In genomic region chr3R:8517752-8518185, dm6 we compare ENCODE assay signal across 1 fruit fly cellular context.
TF ChIP-seq lines count a peak whose summit lies in the region.

Gene CG11737, plus strand, starts transcription at chr3R:8517868.

TF ChIP-seq in whole organism, embryonic, 481 proteins besides CTCF, POLR2A, EP300 and RAD21 (continued from another document and continues in another):
- TF ChIP-seq Mes4 (GFP tag; optimal IDR thresholded peaks at IDR 0.05; lab: Kevin White, UChicago) (no peak), zfh2 (GFP tag; optimal IDR thresholded peaks at IDR 0.05; lab: Kevin White, UChicago) (no peak), scrt (GFP tag; optimal IDR thresholded peaks at IDR 0.05; lab: Kevin White, UChicago) (peak; percentile 69), Dek (tag; optimal IDR thresholded peaks at IDR 0.05; lab: Kevin White, UChicago) (no peak), fd102C (GFP tag; optimal IDR thresholded peaks at IDR 0.05; lab: Kevin White, UChicago) (no peak), run (tag; optimal IDR thresholded peaks at IDR 0.05; lab: Kevin White, UChicago) (no peak), CG8388 (GFP tag; optimal IDR thresholded peaks at IDR 0.05; lab: Kevin White, UChicago) (no peak), dpn (GFP tag; optimal IDR thresholded peaks at IDR 0.05; lab: Kevin White, UChicago) (no peak), CG8089 (GFP tag; optimal IDR thresholded peaks at IDR 0.05; lab: Kevin White, UChicago) (no peak), CkIIα-i1 (GFP tag; IDR thresholded peaks at IDR 0.05; lab: Robert Waterston, UW) (no peak), Atf-2 (GFP tag; optimal IDR thresholded peaks at IDR 0.05; lab: Kevin White, UChicago) (no peak), CG10543 (GFP tag; optimal IDR thresholded peaks at IDR 0.05; lab: Kevin White, UChicago) (peak; percentile 18), CG17385 (GFP tag; optimal IDR thresholded peaks at IDR 0.05; lab: Kevin White, UChicago) (no peak), CG34422 (GFP tag; IDR thresholded peaks at IDR 0.05; lab: Robert Waterston, UW) (peak; percentile 56; the same call in 1 of the 3 replicates), CG11247 (GFP tag; IDR thresholded peaks at IDR 0.05; lab: Robert Waterston, UW) (no peak), ac (GFP tag; optimal IDR thresholded peaks at IDR 0.05; lab: Kevin White, UChicago) (no peak), tio (GFP tag; optimal IDR thresholded peaks at IDR 0.05; lab: Kevin White, UChicago) (no peak), Rfx (GFP tag; IDR thresholded peaks at IDR 0.05; lab: Robert Waterston, UW) (peak; percentile 41; the same call in 1 of the 2 replicates), Sox100B (GFP tag; optimal IDR thresholded peaks at IDR 0.05; lab: Kevin White, UChicago) (no peak), danr (GFP tag; IDR thresholded peaks at IDR 0.05; lab: Robert Waterston, UW) (no peak), CG15073 (GFP tag; optimal IDR thresholded peaks at IDR 0.05; lab: Kevin White, UChicago) (no peak), Sin3A (optimal IDR thresholded peaks at IDR 0.05; lab: Kevin White, UChicago) (peak; percentile 36), knrl (GFP tag; IDR thresholded peaks at IDR 0.05; lab: Robert Waterston, UW; ENCODE audit: partially characterized antibody) (peak; percentile 46), CG2120 (GFP tag; optimal IDR thresholded peaks at IDR 0.05; lab: Kevin White, UChicago) (peak; percentile 20), bbx (GFP tag; IDR thresholded peaks at IDR 0.05; lab: Robert Waterston, UW; ENCODE audit: partially characterized antibody) (peak; percentile 73), PHDP (tag; optimal IDR thresholded peaks at IDR 0.05; lab: Kevin White, UChicago) (no peak), nom (GFP tag; optimal IDR thresholded peaks at IDR 0.05; lab: Kevin White, UChicago) (no peak), mirr (GFP tag; optimal IDR thresholded peaks at IDR 0.05; lab: Kevin White, UChicago) (no peak), nerfin-2 (GFP tag; IDR thresholded peaks at IDR 0.05; lab: Robert Waterston, UW; ENCODE audit: partially characterized antibody) (peak; percentile 66; the same call in 1 of the 2 replicates), Hand (GFP tag; optimal IDR thresholded peaks at IDR 0.05; lab: Kevin White, UChicago) (no peak), gfzf (GFP tag; optimal IDR thresholded peaks at IDR 0.05; lab: Kevin White, UChicago) (no peak), zen (tag; optimal IDR thresholded peaks at IDR 0.05; lab: Kevin White, UChicago) (peak; percentile 8), bowl (GFP tag; IDR thresholded peaks at IDR 0.05; lab: Robert Waterston, UW) (no peak), chn (GFP tag; optimal IDR thresholded peaks at IDR 0.05; lab: Kevin White, UChicago) (no peak), CG3281 (GFP tag; optimal IDR thresholded peaks at IDR 0.05; lab: Kevin White, UChicago) (no peak), CG3163 (GFP tag; optimal IDR thresholded peaks at IDR 0.05; lab: Kevin White, UChicago) (no peak), sima (GFP tag; optimal IDR thresholded peaks at IDR 0.05; lab: Kevin White, UChicago) (no peak), slbo (GFP tag; IDR thresholded peaks at IDR 0.05; lab: Robert Waterston, UW) (no peak), chinmo (GFP tag; IDR thresholded peaks at IDR 0.05; lab: Robert Waterston, UW; ENCODE audit: partially characterized antibody) (peak; percentile 73; the same call in 1 of the 4 replicates), unpg (GFP tag; optimal IDR thresholded peaks at IDR 0.05; lab: Kevin White, UChicago) (no peak), klu (GFP tag; IDR thresholded peaks at IDR 0.05; lab: Robert Waterston, UW) (no peak), fd96Cb (tag; optimal IDR thresholded peaks at IDR 0.05; lab: Kevin White, UChicago) (no peak), CG12155 (GFP tag; optimal IDR thresholded peaks at IDR 0.05; lab: Kevin White, UChicago) (no peak), CG16815 (GFP tag; optimal IDR thresholded peaks at IDR 0.05; lab: Kevin White, UChicago) (no peak), ham (GFP tag; IDR thresholded peaks at IDR 0.05; lab: Robert Waterston, UW) (no peak), hb (GFP tag; IDR thresholded peaks at IDR 0.05; lab: Robert Waterston, UW; ENCODE audit: partially characterized antibody) (peak; percentile 71), Adf1 (GFP tag; IDR thresholded peaks at IDR 0.05; lab: Robert Waterston, UW) (peak; percentile 71), hbn (GFP tag; IDR thresholded peaks at IDR 0.05; lab: Robert Waterston, UW; ENCODE audit: partially characterized antibody) (no peak), gt (GFP tag; IDR thresholded peaks at IDR 0.05; lab: Robert Waterston, UW) (no peak), CG31441 (GFP tag; IDR thresholded peaks at IDR 0.05; lab: Robert Waterston, UW) (no peak), trh (GFP tag; optimal IDR thresholded peaks at IDR 0.05; lab: Kevin White, UChicago) (no peak), CG3065 (GFP tag; optimal IDR thresholded peaks at IDR 0.05; lab: Kevin White, UChicago) (no peak), HLH4C (GFP tag; IDR thresholded peaks at IDR 0.05; lab: Robert Waterston, UW; ENCODE audit: partially characterized antibody) (peak; percentile 86), dimm (GFP tag; IDR thresholded peaks at IDR 0.05; lab: Robert Waterston, UW) (no peak), psq (GFP tag; optimal IDR thresholded peaks at IDR 0.05; lab: Kevin White, UChicago) (no peak), CG2889 (GFP tag; IDR thresholded peaks at IDR 0.05; lab: Robert Waterston, UW) (no peak), Dip2 (GFP tag; IDR thresholded peaks at IDR 0.05; lab: Robert Waterston, UW) (no peak), CG10274 (GFP tag; optimal IDR thresholded peaks at IDR 0.05; lab: Kevin White, UChicago) (no peak), slp2 (GFP tag; optimal IDR thresholded peaks at IDR 0.05; lab: Kevin White, UChicago) (no peak), exex (tag; optimal IDR thresholded peaks at IDR 0.05; lab: Kevin White, UChicago) (no peak), pb (GFP tag; optimal IDR thresholded peaks at IDR 0.05; lab: Kevin White, UChicago) (no peak), CG10321 (GFP tag; IDR thresholded peaks at IDR 0.05; lab: Robert Waterston, UW) (no peak), emc (GFP tag; optimal IDR thresholded peaks at IDR 0.05; lab: Kevin White, UChicago) (no peak), tup (GFP tag; optimal IDR thresholded peaks at IDR 0.05; lab: Kevin White, UChicago) (no peak), Hsf (GFP tag; optimal IDR thresholded peaks at IDR 0.05; lab: Kevin White, UChicago) (no peak), Taf1 (GFP tag; IDR thresholded peaks at IDR 0.05; lab: Robert Waterston, UW) (no peak), sim (GFP tag; IDR thresholded peaks at IDR 0.05; lab: Robert Waterston, UW) (no peak), CG15479 (GFP tag; optimal IDR thresholded peaks at IDR 0.05; lab: Kevin White, UChicago) (no peak), mam (GFP tag; optimal IDR thresholded peaks at IDR 0.05; lab: Kevin White, UChicago) (no peak), B-H1 (GFP tag; IDR thresholded peaks at IDR 0.05; lab: Robert Waterston, UW) (no peak), pzg (GFP tag; optimal IDR thresholded peaks at IDR 0.05; lab: Kevin White, UChicago) (peak; percentile 69), HmgD (GFP tag; optimal IDR thresholded peaks at IDR 0.05; lab: Kevin White, UChicago) (peak; percentile 47), gro (GFP tag; optimal IDR thresholded peaks at IDR 0.05; lab: Kevin White, UChicago) (no peak), Dbx (GFP tag; IDR thresholded peaks at IDR 0.05; lab: Robert Waterston, UW) (no peak), CG11504 (tag; optimal IDR thresholded peaks at IDR 0.05; lab: Kevin White, UChicago) (peak; percentile 61), fd3F (GFP tag; optimal IDR thresholded peaks at IDR 0.05; lab: Kevin White, UChicago) (no peak), Dad (GFP tag; optimal IDR thresholded peaks at IDR 0.05; lab: Kevin White, UChicago) (no peak), Nf-YA (GFP tag; IDR thresholded peaks at IDR 0.05; lab: Robert Waterston, UW) (no peak), Hmr (GFP tag; optimal IDR thresholded peaks at IDR 0.05; lab: Kevin White, UChicago) (no peak), CG12299 (tag; optimal IDR thresholded peaks at IDR 0.05; lab: Kevin White, UChicago) (no peak), ato (GFP tag; IDR thresholded peaks at IDR 0.05; lab: Robert Waterston, UW; ENCODE audit: partially characterized antibody) (peak; percentile 68), al (GFP tag; IDR thresholded peaks at IDR 0.05; lab: Robert Waterston, UW) (no peak), dm (GFP tag; optimal IDR thresholded peaks at IDR 0.05; lab: Kevin White, UChicago) (peak; percentile 22), salm (tag; optimal IDR thresholded peaks at IDR 0.05; lab: Kevin White, UChicago) (no peak), so (GFP tag; IDR thresholded peaks at IDR 0.05; lab: Robert Waterston, UW) (0 out of 3 replicates have a peak, but pooled peaks have one; percentile 26), ken (GFP tag; IDR thresholded peaks at IDR 0.05; lab: Robert Waterston, UW) (no peak), CG11398 (GFP tag; optimal IDR thresholded peaks at IDR 0.05; lab: Kevin White, UChicago) (no peak), ERR (GFP tag; optimal IDR thresholded peaks at IDR 0.05; lab: Kevin White, UChicago) (no peak), Med (GFP tag; lab: Kevin White, UChicago) (no peak), Aef1 (GFP tag; IDR thresholded peaks at IDR 0.05; lab: Robert Waterston, UW) (no peak), CG18476 (GFP tag; optimal IDR thresholded peaks at IDR 0.05; lab: Kevin White, UChicago) (no peak), gcm (GFP tag; optimal IDR thresholded peaks at IDR 0.05; lab: Kevin White, UChicago) (no peak), bigmax (GFP tag; optimal IDR thresholded peaks at IDR 0.05; lab: Kevin White, UChicago) (no peak), Abd-B (GFP tag; optimal IDR thresholded peaks at IDR 0.05; lab: Kevin White, UChicago) (peak; percentile 57), btn (GFP tag; optimal IDR thresholded peaks at IDR 0.05; lab: Kevin White, UChicago) (no peak), CG8359 (GFP tag; optimal IDR thresholded peaks at IDR 0.05; lab: Kevin White, UChicago; ENCODE audit: borderline replicate concordance) (no peak), CG32772 (GFP tag; IDR thresholded peaks at IDR 0.05; lab: Robert Waterston, UW) (no peak), tgo (GFP tag; IDR thresholded peaks at IDR 0.05; lab: Robert Waterston, UW) (no peak), CG15696 (tag; optimal IDR thresholded peaks at IDR 0.05; lab: Kevin White, UChicago) (no peak), Dip3 (GFP tag; optimal IDR thresholded peaks at IDR 0.05; lab: Kevin White, UChicago) (no peak), CG4820 (GFP tag; optimal IDR thresholded peaks at IDR 0.05; lab: Kevin White, UChicago) (no peak), CG10462 (GFP tag; optimal IDR thresholded peaks at IDR 0.05; lab: Kevin White, UChicago) (no peak), CG5180 (GFP tag; optimal IDR thresholded peaks at IDR 0.05; lab: Kevin White, UChicago) (no peak), ewg (GFP tag; optimal IDR thresholded peaks at IDR 0.05; lab: Kevin White, UChicago) (no peak), CG31224 (GFP tag; IDR thresholded peaks at IDR 0.05; lab: Robert Waterston, UW) (no peak), CG12391 (tag; optimal IDR thresholded peaks at IDR 0.05; lab: Kevin White, UChicago) (no peak), Max (GFP tag; optimal IDR thresholded peaks at IDR 0.05; lab: Kevin White, UChicago) (no peak), Atf3 (GFP tag; optimal IDR thresholded peaks at IDR 0.05; lab: Kevin White, UChicago) (no peak), stwl (tag; optimal IDR thresholded peaks at IDR 0.05; lab: Kevin White, UChicago) (peak; percentile 91), da (GFP tag; optimal IDR thresholded peaks at IDR 0.05; lab: Kevin White, UChicago) (no peak), pnt (GFP tag; optimal IDR thresholded peaks at IDR 0.05; lab: Kevin White, UChicago) (no peak), CG2116 (GFP tag; optimal IDR thresholded peaks at IDR 0.05; lab: Kevin White, UChicago) (peak; percentile 82), Scr (GFP tag; IDR thresholded peaks at IDR 0.05; lab: Robert Waterston, UW; ENCODE audit: partially characterized antibody) (peak; percentile 50; the same call in 1 of the 2 replicates), crp (GFP tag; optimal IDR thresholded peaks at IDR 0.05; lab: Kevin White, UChicago) (no peak), Doc3 (GFP tag; IDR thresholded peaks at IDR 0.05; lab: Robert Waterston, UW; ENCODE audit: partially characterized antibody) (no peak), pho (GFP tag; optimal IDR thresholded peaks at IDR 0.05; lab: Kevin White, UChicago) (no peak), CG10959 (GFP tag; IDR thresholded peaks at IDR 0.05; lab: Robert Waterston, UW) (no peak), Hr3 (GFP tag; optimal IDR thresholded peaks at IDR 0.05; lab: Kevin White, UChicago) (no peak), CG12071 (GFP tag; optimal IDR thresholded peaks at IDR 0.05; lab: Kevin White, UChicago) (no peak), lab (GFP tag; optimal IDR thresholded peaks at IDR 0.05; lab: Kevin White, UChicago) (no peak), CG16779 (GFP tag; IDR thresholded peaks at IDR 0.05; lab: Robert Waterston, UW) (no peak), esg (GFP tag; conservative IDR thresholded peaks at IDR 0.05; lab: Robert Waterston, UW) (no peak), h (optimal IDR thresholded peaks at IDR 0.05; lab: Kevin White, UChicago) (no peak), CG9727 (GFP tag; optimal IDR thresholded peaks at IDR 0.05; lab: Kevin White, UChicago) (no peak), chif (GFP tag; optimal IDR thresholded peaks at IDR 0.05; lab: Kevin White, UChicago) (no peak), CG30403 (GFP tag; optimal IDR thresholded peaks at IDR 0.05; lab: Kevin White, UChicago) (no peak), CG8281 (tag; optimal IDR thresholded peaks at IDR 0.05; lab: Kevin White, UChicago) (no peak), sr (GFP tag; IDR thresholded peaks at IDR 0.05; lab: Robert Waterston, UW) (no peak), Deaf1 (tag; optimal IDR thresholded peaks at IDR 0.05; lab: Kevin White, UChicago) (no peak), CG15601 (tag; optimal IDR thresholded peaks at IDR 0.05; lab: Kevin White, UChicago) (no peak), CHES-1-like (GFP tag; optimal IDR thresholded peaks at IDR 0.05; lab: Kevin White, UChicago) (no peak), ranshi (GFP tag; IDR thresholded peaks at IDR 0.05; lab: Robert Waterston, UW) (no peak), CG1024 (GFP tag; IDR thresholded peaks at IDR 0.05; lab: Robert Waterston, UW) (no peak), CrebB (tag; optimal IDR thresholded peaks at IDR 0.05; lab: Kevin White, UChicago) (peak; percentile 6), CG31388 (GFP tag; optimal IDR thresholded peaks at IDR 0.05; lab: Kevin White, UChicago) (no peak), lmd (GFP tag; IDR thresholded peaks at IDR 0.05; lab: Robert Waterston, UW) (no peak), Hr51 (GFP tag; optimal IDR thresholded peaks at IDR 0.05; lab: Kevin White, UChicago) (no peak), CG1647 (GFP tag; optimal IDR thresholded peaks at IDR 0.05; lab: Kevin White, UChicago) (no peak), schlank (tag; optimal IDR thresholded peaks at IDR 0.05; lab: Kevin White, UChicago) (no peak)
